Worm (Caenorhabditis elegans) whole organism, L3 larva: ENCODE results near the gene catp-2.

ENCODE experiments used
- ama-1 ChIP-seq: fragments of 150-350 bp; optimal IDR thresholded peaks from 2 replicates; lab custom pipeline; 2018
- ceh-82 ChIP-seq: fragments of 150-350 bp; optimal IDR thresholded peaks from 2 replicates; lab custom pipeline; 2014; ENCODE audit warnings: missing biosample characterization, missing genetic modification characterization
- hmg-11 ChIP-seq: sonication (generic microtip); optimal IDR thresholded peaks from 2 replicates; lab custom pipeline; 2016; ENCODE audit warnings: missing genetic modification characterization, missing compliant biosample characterization
- mdl-1 ChIP-seq: fragments of 150-350 bp; optimal IDR thresholded peaks from 2 replicates; lab custom pipeline; 2014; ENCODE audit warnings: missing biosample characterization, missing genetic modification characterization
- nhr-25 ChIP-seq: sonication (generic microtip); optimal IDR thresholded peaks from 2 replicates; lab custom pipeline; 2017; ENCODE audit warnings: missing biosample characterization, missing genetic modification characterization

- TF ChIP-seq mdl-1 (no peak), hmg-11 (no peak), ceh-82 (tag; lab: Kevin White, UChicago) (no peak), nhr-25 (tag; lab: Kevin White, UChicago) (no peak), ama-1 (lab: Kevin White, UChicago) (no peak)
Observed at ce11 chrV:4956529-4956928, 22.0 kb downstream of the catp-2 start, which contains the start of gene str-208.
